Worm (Caenorhabditis elegans) whole organism, mixed stage, embryonic: ENCODE results near the gene H01M10.2.

Experiments
- M03D4.4 ChIP-seq: sonication (generic microtip); optimal IDR thresholded peaks from 2 replicates; lab custom pipeline; 2017; ENCODE audit warnings: mild to moderate bottlenecking, missing genetic modification characterization, missing compliant biosample characterization
- blmp-1 ChIP-seq: fragments of 150-350 bp; optimal IDR thresholded peaks from 2 replicates; lab custom pipeline; 2014; ENCODE audit warnings: missing biosample characterization, missing genetic modification characterization
- ceh-39 ChIP-seq: fragments of 150-350 bp; optimal IDR thresholded peaks from 2 replicates; lab custom pipeline; 2014; ENCODE audit warnings: missing biosample characterization, missing genetic modification characterization
- ceh-83 ChIP-seq: fragments of 200-800 bp; sonication (Bioruptor generic); optimal IDR thresholded peaks from 2 replicates; lab custom pipeline; 2018; ENCODE audit warnings: mild to moderate bottlenecking, missing genetic modification characterization, missing compliant biosample characterization
- ces-1 ChIP-seq: fragments of 150-350 bp; optimal IDR thresholded peaks from 2 replicates; lab custom pipeline; 2014; ENCODE audit warnings: missing biosample characterization, missing genetic modification reagents, missing genetic modification characterization
- cnd-1 ChIP-seq: fragments of 200-800 bp; sonication (Bioruptor generic); optimal IDR thresholded peaks from 2 replicates; lab custom pipeline; 2018; ENCODE audit warnings: mild to moderate bottlenecking, missing genetic modification characterization, missing compliant biosample characterization
- drap-1 ChIP-seq: fragments of 200-800 bp; sonication (Bioruptor generic); optimal IDR thresholded peaks from 3 replicates; lab custom pipeline; 2018; ENCODE audit warnings: mild to moderate bottlenecking, missing genetic modification characterization, missing compliant biosample characterization
- elt-1 ChIP-seq: sonication (generic microtip); optimal IDR thresholded peaks from 2 replicates; lab custom pipeline; 2017; ENCODE audit warnings: missing genetic modification characterization, mild to moderate bottlenecking, missing compliant biosample characterization, antibody characterized with exemption, moderate library complexity, borderline replicate concordance; ENCODE audit not compliant: insufficient read depth
- elt-3 ChIP-seq: fragments of 150-350 bp; optimal IDR thresholded peaks from 2 replicates; lab custom pipeline; 2014; ENCODE audit warnings: missing biosample characterization, missing genetic modification characterization
- flh-1 ChIP-seq: fragments of 200-800 bp; sonication (Bioruptor generic); optimal IDR thresholded peaks from 2 replicates; lab custom pipeline; 2018; ENCODE audit warnings: mild to moderate bottlenecking, missing genetic modification characterization, moderate library complexity, missing compliant biosample characterization
- ham-2 ChIP-seq: fragments of 200-800 bp; sonication (Bioruptor generic); optimal IDR thresholded peaks from 2 replicates; lab custom pipeline; 2018; ENCODE audit warnings: mild to moderate bottlenecking, missing genetic modification characterization, missing compliant biosample characterization
- hlh-1 ChIP-seq: fragments of 150-350 bp; optimal IDR thresholded peaks from 2 replicates; lab custom pipeline; 2014; ENCODE audit warnings: missing biosample characterization, missing genetic modification reagents, missing genetic modification characterization
- lin-13 ChIP-seq: fragments of 150-350 bp; optimal IDR thresholded peaks from 2 replicates; lab custom pipeline; 2014; ENCODE audit warnings: missing biosample characterization, missing genetic modification characterization
- lin-32 ChIP-seq: fragments of 200-800 bp; sonication (Bioruptor generic); optimal IDR thresholded peaks from 2 replicates; lab custom pipeline; 2018; ENCODE audit warnings: mild to moderate bottlenecking, missing genetic modification characterization, missing compliant biosample characterization
- lsy-2 ChIP-seq: fragments of 150-350 bp; optimal IDR thresholded peaks from 2 replicates; lab custom pipeline; 2014; ENCODE audit warnings: missing biosample characterization, missing genetic modification characterization
- mab-5 ChIP-seq: fragments of 150-350 bp; optimal IDR thresholded peaks from 2 replicates; lab custom pipeline; 2014; ENCODE audit warnings: missing biosample characterization, missing genetic modification characterization
- mls-2 ChIP-seq: sonication (generic microtip); optimal IDR thresholded peaks from 2 replicates; lab custom pipeline; 2016; ENCODE audit warnings: mild to moderate bottlenecking, missing genetic modification characterization, moderate library complexity, missing compliant biosample characterization
- nhr-2 ChIP-seq: fragments of 150-350 bp; optimal IDR thresholded peaks from 2 replicates; lab custom pipeline; 2014; ENCODE audit warnings: missing biosample characterization, missing genetic modification characterization
- nhr-76 ChIP-seq: sonication (generic microtip); optimal IDR thresholded peaks from 2 replicates; lab custom pipeline; 2017; ENCODE audit warnings: missing biosample characterization, missing genetic modification characterization
- pha-4 ChIP-seq: fragments of 150-350 bp; optimal IDR thresholded peaks from 2 replicates; lab custom pipeline; 2018; ENCODE audit warnings: missing biosample characterization, missing genetic modification reagents, missing genetic modification characterization
- snpc-4 ChIP-seq: fragments of 150-350 bp; optimal IDR thresholded peaks from 2 replicates; lab custom pipeline; 2014; ENCODE audit warnings: missing biosample characterization, missing genetic modification characterization
- sptf-1 ChIP-seq: sonication (generic microtip); optimal IDR thresholded peaks from 2 replicates; lab custom pipeline; 2017; ENCODE audit warnings: mild to moderate bottlenecking, missing genetic modification characterization, moderate library complexity, missing compliant biosample characterization
- tbx-8 ChIP-seq: fragments of 200-800 bp; sonication (Bioruptor generic); optimal IDR thresholded peaks from 2 replicates; lab custom pipeline; 2018; ENCODE audit warnings: mild to moderate bottlenecking, missing genetic modification characterization, moderate library complexity, missing compliant biosample characterization
- unc-120 ChIP-seq: sonication (generic microtip); optimal IDR thresholded peaks from 2 replicates; lab custom pipeline; 2017; ENCODE audit warnings: missing genetic modification characterization, missing compliant biosample characterization; ENCODE audit not compliant: poor library complexity, severe bottlenecking
- unc-39 ChIP-seq: fragments of 150-350 bp; optimal IDR thresholded peaks from 2 replicates; lab custom pipeline; 2014; ENCODE audit warnings: missing biosample characterization, missing genetic modification characterization
- unc-62 ChIP-seq: fragments of 150-350 bp; optimal IDR thresholded peaks from 2 replicates; lab custom pipeline; 2014; ENCODE audit warnings: missing biosample characterization, missing genetic modification reagents, missing genetic modification characterization
- zip-8 ChIP-seq: fragments of 150-350 bp; optimal IDR thresholded peaks from 2 replicates; lab custom pipeline; 2014; ENCODE audit warnings: missing biosample characterization, missing genetic modification characterization
- ztf-11 ChIP-seq: fragments of 150-350 bp; optimal IDR thresholded peaks from 2 replicates; lab custom pipeline; 2014; ENCODE audit warnings: missing biosample characterization, missing genetic modification characterization

Gene H01M10.2

DNA sequence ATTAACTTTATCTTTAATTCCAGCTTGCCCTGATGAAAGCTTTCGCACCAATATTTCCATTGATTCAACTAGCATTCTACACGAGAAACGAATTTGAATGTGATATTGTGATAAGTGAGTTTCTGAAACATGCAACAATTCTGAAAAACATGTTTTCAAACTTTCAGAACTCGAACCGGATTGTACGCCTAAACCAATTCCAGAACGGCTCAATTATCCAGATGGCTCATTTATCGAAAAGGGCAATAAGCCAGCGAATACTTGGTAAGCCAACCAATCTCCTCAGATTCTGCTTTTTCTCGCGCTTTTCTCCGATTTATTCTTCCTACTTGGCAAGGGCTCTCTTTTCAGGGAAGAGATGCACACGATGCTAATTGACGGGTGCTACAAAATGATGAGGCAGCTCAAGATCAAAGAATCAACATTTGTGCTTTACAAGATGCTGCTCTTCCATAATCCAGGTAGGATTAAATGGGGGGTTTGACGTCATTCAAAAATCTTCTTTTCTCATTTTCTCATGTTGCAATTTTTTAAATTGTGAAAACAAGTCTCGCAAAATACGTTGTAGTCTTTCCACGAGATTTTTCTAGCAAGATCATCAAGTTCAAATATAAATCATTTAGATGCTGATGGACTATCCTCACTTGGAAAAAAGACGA, 18.9 kb upstream of the H01M10.2 start:
- TF ChIP-seq lin-13 (tag; lab: Kevin White, UChicago) (no peak), ces-1 (peak; percentile 40)

DNA sequence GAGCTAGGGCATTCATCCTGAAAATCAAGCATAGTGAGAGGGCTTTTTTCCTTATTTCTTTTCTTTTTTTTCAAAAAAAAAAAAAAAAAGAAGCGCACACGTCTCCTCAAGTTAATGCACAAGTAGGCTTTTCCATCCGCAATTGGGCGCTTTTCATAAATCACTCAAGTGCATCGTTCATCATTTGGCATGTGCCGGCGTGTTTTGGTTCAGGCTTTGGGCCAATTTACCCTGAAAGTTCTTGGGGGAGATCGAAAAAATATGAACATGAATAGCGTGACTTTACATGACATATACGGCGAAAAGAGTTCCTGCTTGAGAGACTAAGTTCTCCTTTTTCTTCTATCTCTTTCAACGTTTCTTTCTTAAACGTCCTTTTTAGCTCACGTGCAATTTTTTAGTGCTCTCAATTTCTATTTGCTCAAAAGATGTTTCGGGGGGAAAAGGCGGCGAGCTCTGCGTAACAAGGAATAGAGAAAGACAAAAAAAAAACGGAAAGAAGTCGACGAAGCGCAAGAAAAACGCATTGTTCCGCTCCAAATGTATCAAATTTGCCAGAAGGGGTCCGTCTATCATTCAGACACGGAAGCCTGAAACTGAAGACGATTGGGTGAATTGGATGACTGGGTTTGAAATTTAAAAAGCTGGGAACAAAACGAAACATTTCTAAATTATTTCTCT, 15.6 kb upstream of the H01M10.2 start:
- TF ChIP-seq lin-32 (no peak), ztf-11 (no peak), unc-39 (tag; lab: Kevin White, UChicago) (no peak), elt-1 (tag; lab: Kevin White, UChicago) (no peak), tbx-8 (GFP tag; lab: Kevin White, UChicago) (no peak), hlh-1 (tag; lab: Kevin White, UChicago) (no peak), ceh-39 (no peak), ces-1 (no peak), cnd-1 (tag; lab: Kevin White, UChicago) (no peak), mab-5 (tag; lab: Kevin White, UChicago) (no peak), ham-2 (no peak), nhr-2 (tag; lab: Kevin White, UChicago) (no peak), unc-120 (tag; lab: Kevin White, UChicago) (no peak), elt-3 (tag; lab: Kevin White, UChicago) (no peak)

- TF ChIP-seq flh-1 (GFP tag; lab: Kevin White, UChicago) (no peak), unc-62 (peak; percentile 44), unc-120 (tag; lab: Kevin White, UChicago) (peak; percentile 100), lsy-2 (tag; lab: Kevin White, UChicago) (peak; percentile 7), mls-2 (tag; lab: Kevin White, UChicago) (peak; percentile 47), ces-1 (peak; percentile 36), mab-5 (tag; lab: Kevin White, UChicago) (no peak), drap-1 (GFP tag; lab: Kevin White, UChicago) (no peak), sptf-1 (tag; lab: Kevin White, UChicago) (peak; percentile 43)
Observed at ce11 chrX:2598833-2599279, 13.3 kb upstream of the H01M10.2 start.

DNA sequence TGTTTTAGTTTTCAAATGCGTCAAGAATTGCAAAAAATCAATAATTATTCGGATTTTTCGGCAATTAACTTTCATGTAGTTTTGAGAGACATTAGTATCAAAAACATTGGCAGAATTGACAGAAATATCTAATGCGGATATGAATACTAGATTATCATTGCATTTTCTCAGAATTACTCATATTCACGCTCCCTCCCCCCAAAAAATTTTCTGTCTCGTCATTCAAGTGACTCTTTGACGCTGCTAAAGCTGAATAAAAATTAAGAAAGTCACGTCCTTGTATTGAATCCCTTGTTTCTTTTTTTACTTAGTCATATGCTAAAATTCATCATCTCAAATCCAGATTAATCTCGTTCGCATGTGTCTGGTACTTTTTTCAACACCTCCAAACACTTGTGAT, 11.1 kb upstream of the H01M10.2 start:
- TF ChIP-seq cnd-1 (tag; lab: Kevin White, UChicago) (no peak), ham-2 (no peak), lin-32 (no peak), sptf-1 (tag; lab: Kevin White, UChicago) (no peak), zip-8 (tag; lab: Kevin White, UChicago) (no peak), snpc-4 (no peak), blmp-1 (tag; lab: Kevin White, UChicago) (no peak), ztf-11 (no peak), mls-2 (tag; lab: Kevin White, UChicago) (no peak), elt-3 (tag; lab: Kevin White, UChicago) (no peak), ces-1 (no peak), ceh-39 (no peak), flh-1 (GFP tag; lab: Kevin White, UChicago) (no peak)

DNA sequence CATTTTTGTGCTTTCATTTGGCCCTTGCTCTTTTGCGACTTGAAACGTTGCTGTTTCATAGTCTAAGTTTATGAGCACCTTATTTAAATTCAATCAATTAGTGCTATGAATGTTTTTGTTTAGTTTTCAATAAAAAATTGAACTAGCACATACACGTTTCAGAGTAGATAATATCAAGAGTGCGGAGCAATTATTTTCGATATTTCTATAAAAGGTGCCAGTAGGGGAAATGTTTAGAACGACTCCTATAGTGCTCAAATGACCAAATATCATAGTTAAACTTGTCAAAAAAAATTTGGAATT, 10.2 kb upstream of the H01M10.2 start:
- TF ChIP-seq ceh-83 (GFP tag; lab: Kevin White, UChicago) (no peak), snpc-4 (no peak), pha-4 (tag; lab: Kevin White, UChicago) (no peak), nhr-76 (tag; lab: Kevin White, UChicago) (no peak), nhr-2 (tag; lab: Kevin White, UChicago) (no peak), ham-2 (no peak), hlh-1 (tag; lab: Kevin White, UChicago) (no peak), unc-62 (no peak), lin-32 (no peak), M03D4.4 (tag; lab: Kevin White, UChicago) (no peak), lsy-2 (tag; lab: Kevin White, UChicago) (no peak)
- TF ChIP-seq, all 35 proteins: peak for 0
